Worm (Caenorhabditis elegans) whole organism, L1 larva: ENCODE data around the gene K03A1.4.

ENCODE experiments used
- aha-1 ChIP-seq: fragments of 150-350 bp; optimal IDR thresholded peaks from 2 replicates; lab custom pipeline; 2014; ENCODE audit warnings: missing biosample characterization, missing genetic modification characterization
- ama-1 ChIP-seq: fragments of 150-350 bp; optimal IDR thresholded peaks from 2 replicates; lab custom pipeline; 2014
- ceh-63 ChIP-seq: fragments of 200-800 bp; sonication (Bioruptor generic); optimal IDR thresholded peaks from 2 replicates; lab custom pipeline; 2018; ENCODE audit warnings: mild to moderate bottlenecking, missing genetic modification characterization, missing compliant biosample characterization
- ceh-90 ChIP-seq: sonication (generic microtip); optimal IDR thresholded peaks from 2 replicates; lab custom pipeline; 2016; ENCODE audit warnings: missing genetic modification characterization, missing compliant biosample characterization
- efl-1 ChIP-seq, 4 experiments: fragments of 150-350 bp; optimal IDR thresholded peaks in 3 of 4; peaks in 1 of 4; 1 replicate in 1 of 4; 2 replicates in 3 of 4; lab custom pipeline; 2014; ENCODE audit warnings: missing biosample characterization in 2 of 4, missing genetic modification characterization in 2 of 4, missing genetic modification reagents in 2 of 4
- egl-27 ChIP-seq, 2 experiments: fragments of 150-350 bp in 1 of 2; sonication (generic microtip); optimal IDR thresholded peaks; 3 replicates each; lab custom pipeline; 2017 to 2018; ENCODE audit warnings: missing biosample characterization in 2 of 2, missing genetic modification characterization in 2 of 2, missing genetic modification reagents in 2 of 2
- elt-2 ChIP-seq: sonication (generic microtip); optimal IDR thresholded peaks from 2 replicates; lab custom pipeline; 2016; ENCODE audit warnings: missing genetic modification characterization, mild to moderate bottlenecking, inconsistent platforms, missing compliant biosample characterization, missing genetic modification reagents
- elt-3 ChIP-seq, 6 experiments: fragments of 150-350 bp in 1 of 6; sonication (generic microtip); optimal IDR thresholded peaks; 2 replicates each; lab custom pipeline; 2017 to 2018; ENCODE audit warnings: missing biosample characterization in 6 of 6, missing genetic modification characterization in 6 of 6, inconsistent platforms in 1 of 6
- ets-5 ChIP-seq: fragments of 200-800 bp; sonication (Bioruptor generic); IDR thresholded peaks from 2 replicates; pipeline ENCODE4 v1.3.6; 2022; ENCODE audit warnings: missing genetic modification characterization, missing compliant biosample characterization
- fkh-8 ChIP-seq: sonication (generic microtip); optimal IDR thresholded peaks from 2 replicates; lab custom pipeline; 2016; ENCODE audit warnings: mild to moderate bottlenecking, missing genetic modification characterization, missing compliant biosample characterization
- fos-1 ChIP-seq: fragments of 150-350 bp; optimal IDR thresholded peaks from 2 replicates; lab custom pipeline; 2014; ENCODE audit warnings: missing biosample characterization, missing genetic modification characterization
- grh-1 ChIP-seq: fragments of 200-800 bp; sonication (Bioruptor generic); IDR thresholded peaks from 2 replicates; pipeline ENCODE4 v1.3.6; 2022; ENCODE audit warnings: missing genetic modification reagents, missing genetic modification characterization, missing compliant biosample characterization
- hlh-4 ChIP-seq: sonication (generic microtip); optimal IDR thresholded peaks from 2 replicates; lab custom pipeline; 2016; ENCODE audit warnings: mild to moderate bottlenecking, missing genetic modification characterization, missing compliant biosample characterization
- irx-1 ChIP-seq: sonication (generic microtip); optimal IDR thresholded peaks from 2 replicates; lab custom pipeline; 2016; ENCODE audit warnings: missing genetic modification characterization, missing compliant biosample characterization
- jun-1 ChIP-seq: fragments of 150-350 bp; optimal IDR thresholded peaks from 2 replicates; lab custom pipeline; 2014; ENCODE audit warnings: missing biosample characterization, missing genetic modification reagents, missing genetic modification characterization
- lin-14 ChIP-seq: fragments of 200-800 bp; sonication (Bioruptor generic); optimal IDR thresholded peaks from 2 replicates; lab custom pipeline; 2018; ENCODE audit warnings: mild to moderate bottlenecking, missing genetic modification characterization, moderate library complexity, missing compliant biosample characterization
- lin-35 ChIP-seq, 2 experiments: fragments of 150-350 bp; optimal IDR thresholded peaks; 2 replicates each; lab custom pipeline; 2014; ENCODE audit warnings: missing biosample characterization in 2 of 2, missing genetic modification characterization in 2 of 2, missing genetic modification reagents in 2 of 2
- lsy-2 ChIP-seq, 2 experiments: fragments of 150-350 bp; optimal IDR thresholded peaks; 2 replicates each; lab custom pipeline; 2014; ENCODE audit warnings: missing biosample characterization in 2 of 2, missing genetic modification characterization in 2 of 2
- mdl-1 ChIP-seq, 2 experiments: fragments of 150-350 bp; optimal IDR thresholded peaks; 2 replicates each; lab custom pipeline; 2014 to 2017; ENCODE audit warnings: missing biosample characterization in 2 of 2, missing genetic modification characterization in 2 of 2, inconsistent platforms in 1 of 2
- mef-2 ChIP-seq: fragments of 150-350 bp; optimal IDR thresholded peaks from 2 replicates; lab custom pipeline; 2014; ENCODE audit warnings: missing biosample characterization, missing genetic modification characterization
- nhr-20 ChIP-seq: sonication (generic microtip); optimal IDR thresholded peaks from 2 replicates; lab custom pipeline; 2016; ENCODE audit warnings: mild to moderate bottlenecking, missing genetic modification characterization, missing compliant biosample characterization
- nhr-237 ChIP-seq: fragments of 150-350 bp; optimal IDR thresholded peaks from 2 replicates; lab custom pipeline; 2014; ENCODE audit warnings: missing biosample characterization, missing genetic modification characterization
- nhr-71 ChIP-seq: sonication (generic microtip); optimal IDR thresholded peaks from 2 replicates; lab custom pipeline; 2016; ENCODE audit warnings: mild to moderate bottlenecking, missing genetic modification characterization, moderate library complexity, missing compliant biosample characterization
- nhr-84 ChIP-seq: sonication (generic microtip); optimal IDR thresholded peaks from 2 replicates; lab custom pipeline; 2017; ENCODE audit warnings: missing biosample characterization, missing genetic modification characterization
- nhr-85 ChIP-seq: sonication (generic microtip); peaks from one replicate; lab custom pipeline; 2016; ENCODE audit warnings: missing genetic modification characterization, inconsistent platforms, missing compliant biosample characterization
- nhr-90 ChIP-seq: sonication (generic microtip); optimal IDR thresholded peaks from 2 replicates; lab custom pipeline; 2016; ENCODE audit warnings: mild to moderate bottlenecking, missing genetic modification characterization, missing compliant biosample characterization; ENCODE audit not compliant: poor library complexity
- pag-3 ChIP-seq: sonication (generic microtip); optimal IDR thresholded peaks from 2 replicates; lab custom pipeline; 2017; ENCODE audit warnings: missing genetic modification characterization, mild to moderate bottlenecking, missing compliant biosample characterization, antibody characterized with exemption, borderline replicate concordance; ENCODE audit not compliant: insufficient read depth
- pax-3 ChIP-seq: fragments of 200-800 bp; sonication (Bioruptor generic); optimal IDR thresholded peaks from 2 replicates; lab custom pipeline; 2018; ENCODE audit warnings: mild to moderate bottlenecking, missing genetic modification characterization, moderate library complexity, missing compliant biosample characterization
- pqm-1 ChIP-seq: sonication (generic microtip); optimal IDR thresholded peaks from 3 replicates; lab custom pipeline; 2017; ENCODE audit warnings: missing biosample characterization, missing genetic modification characterization
- rnt-1 ChIP-seq: sonication (generic microtip); optimal IDR thresholded peaks from 2 replicates; lab custom pipeline; 2016; ENCODE audit warnings: mild to moderate bottlenecking, missing genetic modification characterization, moderate library complexity, missing compliant biosample characterization
- skn-1 ChIP-seq: fragments of 150-350 bp; optimal IDR thresholded peaks from 2 replicates; lab custom pipeline; 2014; ENCODE audit warnings: missing biosample characterization, missing genetic modification characterization
- unc-130 ChIP-seq: fragments of 150-350 bp; optimal IDR thresholded peaks from 2 replicates; lab custom pipeline; 2017; ENCODE audit warnings: missing biosample characterization, missing genetic modification characterization, inconsistent platforms
- unc-30 ChIP-seq: sonication (generic microtip); optimal IDR thresholded peaks from 2 replicates; lab custom pipeline; 2017; ENCODE audit warnings: missing biosample characterization, missing genetic modification characterization
- unc-62 ChIP-seq: fragments of 150-350 bp; optimal IDR thresholded peaks from 2 replicates; lab custom pipeline; 2014; ENCODE audit warnings: missing biosample characterization, missing genetic modification reagents, missing genetic modification characterization
- unc-86 ChIP-seq: sonication (generic microtip); optimal IDR thresholded peaks from 2 replicates; lab custom pipeline; 2016; ENCODE audit warnings: missing genetic modification characterization, missing compliant biosample characterization
- unc-98 ChIP-seq: fragments of 200-800 bp; sonication (Bioruptor generic); IDR thresholded peaks from 2 replicates; pipeline ENCODE4 v1.3.6; 2022; ENCODE audit warnings: missing genetic modification characterization, missing compliant biosample characterization
- vab-15 ChIP-seq: sonication (generic microtip); optimal IDR thresholded peaks from 2 replicates; lab custom pipeline; 2017; ENCODE audit warnings: missing genotype, mild to moderate bottlenecking, missing genetic modification characterization, missing compliant biosample characterization
- zag-1 ChIP-seq: fragments of 150-350 bp; optimal IDR thresholded peaks from 2 replicates; lab custom pipeline; 2014; ENCODE audit warnings: missing biosample characterization, missing genetic modification characterization
- zip-4 ChIP-seq: fragments of 200-800 bp; sonication (Bioruptor generic); optimal IDR thresholded peaks from 2 replicates; lab custom pipeline; 2018; ENCODE audit warnings: mild to moderate bottlenecking, missing genetic modification characterization, moderate library complexity, missing compliant biosample characterization
- ztf-11 ChIP-seq, 2 experiments: sonication (generic microtip); optimal IDR thresholded peaks; 2 replicates each; lab custom pipeline; 2016 to 2017; ENCODE audit warnings: missing genetic modification characterization in 2 of 2, missing biosample characterization in 1 of 2, missing compliant biosample characterization in 1 of 2

The K03A1.4 gene

DNA sequence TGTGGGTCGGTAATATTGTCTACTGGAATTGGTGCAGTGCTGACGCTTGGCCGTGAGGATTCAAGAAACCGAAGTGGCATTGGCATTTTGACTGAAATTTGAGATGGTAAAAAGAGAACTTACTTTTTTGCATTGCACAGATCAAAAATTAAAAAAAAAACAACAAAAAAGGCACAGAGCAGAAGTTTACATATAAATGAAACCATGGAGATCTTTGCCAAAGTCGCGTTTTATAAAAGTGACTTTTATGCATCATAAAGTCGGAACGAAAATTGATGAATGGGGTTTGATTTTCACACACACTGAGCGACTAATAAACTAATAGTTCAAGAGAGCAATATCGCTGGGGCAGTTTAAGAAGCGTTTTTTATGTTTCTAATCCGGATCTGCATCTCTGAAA lies 23.8 kb upstream of the K03A1.4 start, which contains the start of gene T08A9.13:
Gene T08A9.13 (minus strand): TSS at position 101 of the 400 bp plus-strand sequence.
- TF ChIP-seq nhr-84 (tag; lab: Kevin White, UChicago) (no peak), ztf-11 (tag; optimal IDR thresholded peaks at IDR 0.05; lab: Kevin White, UChicago) (no peak), fos-1 (tag; lab: Kevin White, UChicago) (no peak), zip-4 (GFP tag; lab: Kevin White, UChicago) (no peak), rnt-1 (no peak), mef-2 (tag; lab: Kevin White, UChicago) (no peak)

DNA sequence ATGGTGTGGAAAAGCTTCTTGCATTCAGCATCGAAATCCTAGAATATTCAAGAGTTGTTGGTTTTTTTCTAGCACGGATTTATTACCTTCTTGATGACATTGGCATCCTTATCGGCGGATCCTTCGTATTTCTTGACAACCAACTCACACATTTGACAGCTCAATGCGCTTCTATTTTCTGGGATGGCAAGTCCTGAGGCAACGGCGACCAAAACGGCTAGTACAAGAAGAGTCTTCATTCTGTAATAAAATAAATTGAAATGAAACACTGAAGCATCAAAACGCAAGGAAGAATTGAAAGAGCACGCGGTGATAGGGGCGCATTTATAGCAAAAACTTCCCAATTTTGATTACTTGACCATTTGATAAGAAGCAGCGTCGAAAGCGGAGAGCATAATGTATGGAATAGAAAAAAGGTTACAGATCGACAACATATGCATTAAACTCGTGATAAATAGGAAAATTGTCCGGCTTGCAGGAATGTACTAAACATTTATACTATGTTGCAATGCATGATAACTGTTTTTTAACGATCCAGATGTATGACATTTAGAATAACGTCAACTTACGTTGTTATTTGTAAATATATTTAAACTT lies 21.7 kb upstream of the K03A1.4 start, which contains the start of gene spp-5:
Gene spp-5 (minus strand): TSS at position 240 of the 597 bp plus-strand sequence.
- peak in 1 of 2 experiments; percentile 6 for TF ChIP-seq mdl-1 (tag; optimal IDR thresholded peaks at IDR 0.05; lab: Kevin White, UChicago)
- TF ChIP-seq jun-1, result peak; percentile 37
- peak; percentile 4 for TF ChIP-seq lin-14 (GFP tag; lab: Kevin White, UChicago)
- no peak for TF ChIP-seq unc-98 (GFP tag; lab: Robert Waterston, UW)
- peak; percentile 95 for TF ChIP-seq elt-2
- peak; percentile 22 for TF ChIP-seq nhr-20
- TF ChIP-seq zip-4 (GFP tag; lab: Kevin White, UChicago), result no peak
- peak in 1 of 2 experiments; percentile 56 for TF ChIP-seq lin-35 (GFP tag; optimal IDR thresholded peaks at IDR 0.05; lab: Kevin White, UChicago)
- peak; percentile 31 for TF ChIP-seq nhr-90 (tag; lab: Kevin White, UChicago)
- TF ChIP-seq, all 84 proteins: peak for 7

DNA sequence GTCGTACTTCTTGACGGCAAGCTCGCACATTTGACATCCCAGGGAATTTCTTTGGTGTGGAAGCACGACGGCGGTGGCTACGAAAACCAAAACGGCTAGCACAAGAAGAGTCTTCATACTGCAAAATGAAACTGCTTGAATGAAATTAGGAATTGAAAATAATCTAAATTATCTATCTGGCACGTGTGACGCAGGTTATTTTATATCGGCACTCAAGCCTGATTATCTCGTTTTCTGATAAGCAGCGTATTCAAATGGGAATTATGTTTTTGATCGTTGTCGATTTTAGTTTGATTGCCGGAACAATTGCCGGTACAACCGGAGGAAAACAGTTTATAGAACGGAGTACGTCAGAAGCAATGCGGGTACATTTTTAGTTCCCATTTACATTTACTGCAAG lies 20.1 kb upstream of the K03A1.4 start, which contains the start of gene spp-4:
Gene spp-4 (minus strand): TSS at position 118 of the 400 bp plus-strand sequence.
- TF ChIP-seq pag-3 (tag; lab: Kevin White, UChicago) (no peak), elt-2 (peak; percentile 72)

DNA sequence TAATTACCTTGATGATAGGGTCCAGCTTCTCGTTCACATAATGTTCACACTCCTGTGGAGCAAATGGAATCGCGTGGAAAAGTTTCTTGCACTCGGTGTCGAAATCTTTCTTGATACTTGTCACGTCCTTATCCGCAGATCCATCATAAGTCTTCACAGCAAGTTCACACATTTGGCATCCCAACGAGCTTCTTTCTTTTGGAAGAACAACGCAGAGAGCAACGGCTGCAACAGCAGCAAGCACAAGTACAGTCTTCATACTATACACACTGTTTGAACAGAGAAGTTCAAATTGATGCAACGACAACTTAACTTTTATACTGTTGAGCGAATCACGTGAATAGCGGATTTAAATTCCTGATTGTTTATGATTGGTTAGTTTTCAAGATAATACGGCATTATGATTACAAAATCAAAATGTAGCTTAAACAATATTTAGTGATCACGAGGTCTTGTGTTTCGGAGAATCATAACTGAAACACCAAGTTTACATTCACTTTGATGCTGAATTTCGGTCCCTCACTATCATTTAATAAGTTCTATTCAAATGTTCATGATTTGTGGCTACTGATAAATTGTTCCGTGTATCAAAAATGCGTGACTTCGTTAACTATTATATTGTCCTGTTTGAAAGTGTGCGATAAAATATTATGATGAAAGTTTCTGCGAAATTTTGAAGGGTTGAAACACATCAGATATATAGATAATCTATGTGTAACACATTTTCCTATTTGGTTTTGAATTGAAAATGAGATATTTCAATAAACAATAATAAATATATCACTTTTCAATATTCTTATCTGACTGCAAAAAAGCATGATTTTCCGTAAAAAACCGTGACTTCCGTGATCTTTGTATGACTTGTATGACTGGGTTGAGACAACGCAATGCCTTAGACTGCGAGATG lies 18.2 kb upstream of the K03A1.4 start, which contains the start of the genes spp-2 and spp-6:
Gene spp-2 (minus strand): TSS at position 334 of the 907 bp plus-strand sequence.
Gene spp-6 (plus strand): TSS at position 857 of the 907 bp plus-strand sequence.
- TF ChIP-seq ama-1 (lab: Kevin White, UChicago) (peak; percentile 52), skn-1 (tag; lab: Kevin White, UChicago) (no peak), nhr-71 (tag; lab: Kevin White, UChicago) (peak; percentile 29), hlh-4 (no peak), jun-1 (peak; percentile 18), unc-30 (tag; lab: Kevin White, UChicago) (no peak), ceh-63 (GFP tag; lab: Kevin White, UChicago) (no peak), unc-86 (no peak), aha-1 (tag; lab: Kevin White, UChicago) (no peak), nhr-84 (tag; lab: Kevin White, UChicago) (no peak), unc-62 (GFP tag; lab: Kevin White, UChicago) (no peak), elt-3 (tag; optimal IDR thresholded peaks at IDR 0.05; lab: Kevin White, UChicago) (no peak), egl-27 (tag; optimal IDR thresholded peaks at IDR 0.05; lab: Kevin White, UChicago) (no peak), nhr-237 (no peak), lin-35 (GFP tag; optimal IDR thresholded peaks at IDR 0.05; lab: Kevin White, UChicago) (peak in 1 of 2 experiments; percentile 36), zag-1 (tag; lab: Kevin White, UChicago) (no peak), irx-1 (no peak), elt-2 (peak; percentile 85), pqm-1 (tag; lab: Kevin White, UChicago) (peak; percentile 39)

- no peak for TF ChIP-seq rnt-1
- TF ChIP-seq pax-3, result no peak
- TF ChIP-seq grh-1 (GFP tag; lab: Robert Waterston, UW), result no peak
- TF ChIP-seq ceh-90, result no peak
- no peak for TF ChIP-seq nhr-85 (tag; lab: Kevin White, UChicago)
- no peak for TF ChIP-seq unc-130 (tag; lab: Kevin White, UChicago)
- peak; percentile 20 for TF ChIP-seq pqm-1 (tag; lab: Kevin White, UChicago)
- TF ChIP-seq fkh-8, result no peak
- TF ChIP-seq unc-98 (GFP tag; lab: Robert Waterston, UW), result no peak
- TF ChIP-seq zip-4 (GFP tag; lab: Kevin White, UChicago), result no peak
- TF ChIP-seq lin-35 (GFP tag; optimal IDR thresholded peaks at IDR 0.05; lab: Kevin White, UChicago), result peak in 1 of 2 experiments; percentile 41
- TF ChIP-seq vab-15 (tag; lab: Kevin White, UChicago), result no peak
- TF ChIP-seq lsy-2 (tag; optimal IDR thresholded peaks at IDR 0.05; lab: Kevin White, UChicago), result peak in 1 of 2 experiments; percentile 39
- no peak for TF ChIP-seq efl-1 (optimal IDR thresholded peaks at IDR 0.05; lab: Kevin White, UChicago)
- no peak for TF ChIP-seq efl-1 (GFP tag; optimal IDR thresholded peaks at IDR 0.05 in 1 of 2; lab: Kevin White, UChicago)
- TF ChIP-seq ets-5, result no peak
Observed at ce11 chrX:7315329-7315728, 16.8 kb upstream of the K03A1.4 start, which contains the start of gene spp-3. spp-3 (minus strand) TSS chrX:7315353.
